Fruit fly (Drosophila melanogaster) whole organism, larva: Measurements from ENCODE around the gene CG6324.

Experiments used
- noc ChIP-seq: fragments of 200-800 bp; sonication (Bioruptor generic); optimal IDR thresholded peaks from 3 replicates; lab custom pipeline; 2019; ENCODE audit warnings: missing biosample characterization, mild to moderate bottlenecking, missing genetic modification characterization, moderate library complexity

Gene CG6324

dm6 chrX:15483010-15483802 lies 7.3 kb downstream of the CG6324 start:
- TF ChIP-seq noc (tag; lab: Kevin White, UChicago): no peak

- TF ChIP-seq noc (tag; lab: Kevin White, UChicago): no peak
Measured at dm6 chrX:15484451-15485032, 8.7 kb downstream of the CG6324 start.

- no peak for TF ChIP-seq noc (tag; lab: Kevin White, UChicago)
Measured at dm6 chrX:15486682-15487081, 10.8 kb downstream of the CG6324 start, which contains the start of gene Gmap. Gmap (plus strand) TSS chrX:15486922.

DNA sequence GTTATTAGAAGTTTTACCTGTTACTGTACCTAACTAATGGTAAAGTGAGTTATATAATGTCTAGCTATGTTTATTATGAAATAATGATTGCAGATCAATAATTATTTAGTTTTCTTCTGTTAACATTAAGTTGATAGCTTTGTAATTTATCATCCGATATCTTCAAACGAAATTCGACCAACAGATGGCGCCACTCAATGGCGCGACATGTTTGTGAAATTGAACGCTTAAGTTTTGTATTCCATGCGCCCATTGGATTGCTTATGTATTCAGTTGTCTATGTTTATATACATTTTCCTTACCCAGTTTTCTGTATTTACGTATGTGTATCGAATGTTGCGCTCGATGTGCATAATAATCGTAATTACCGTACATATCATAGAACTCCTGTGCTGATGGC lies 14.6 kb downstream of the CG6324 start:
- TF ChIP-seq noc (tag; lab: Kevin White, UChicago): no peak

DNA sequence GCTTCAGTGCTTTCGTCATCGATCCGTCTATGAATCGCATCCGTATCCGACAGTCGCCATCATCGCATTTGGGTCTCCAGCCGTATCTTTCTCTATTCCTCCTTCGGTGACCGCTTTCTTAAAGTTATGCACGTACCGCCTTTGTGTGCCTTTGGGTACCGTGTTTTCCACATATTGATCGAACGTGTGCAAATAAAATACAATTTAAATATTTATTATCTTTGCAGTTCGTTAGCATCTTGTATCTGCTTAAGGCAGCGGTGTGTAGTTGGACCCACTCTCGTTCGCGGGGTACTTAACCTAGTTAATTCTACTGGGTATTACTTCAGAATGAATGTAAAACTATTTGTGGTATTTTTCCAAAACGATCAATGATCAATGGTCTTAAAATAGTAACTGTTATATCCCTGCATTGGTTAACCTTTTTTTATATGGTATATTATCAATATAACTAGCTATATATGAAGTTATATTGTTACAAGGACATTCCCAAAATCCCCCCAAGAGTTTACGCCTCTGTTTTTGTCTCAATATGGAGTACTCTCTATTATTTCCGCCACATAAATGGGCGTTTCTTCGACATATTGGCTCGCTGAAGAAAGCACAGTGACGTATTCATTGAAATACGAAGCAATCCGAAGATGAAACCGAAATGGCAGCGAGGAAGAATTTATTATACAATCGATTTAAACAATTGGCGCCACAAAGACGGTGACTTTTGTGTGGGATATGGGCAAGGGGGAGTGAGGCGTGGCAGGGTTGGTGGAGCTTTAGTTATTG lies 19.9 kb downstream of the CG6324 start:
- no peak for TF ChIP-seq noc (tag; lab: Kevin White, UChicago)

dm6 chrX:15496651-15497409 lies 20.9 kb downstream of the CG6324 start:
- no peak for TF ChIP-seq noc (tag; lab: Kevin White, UChicago)

DNA sequence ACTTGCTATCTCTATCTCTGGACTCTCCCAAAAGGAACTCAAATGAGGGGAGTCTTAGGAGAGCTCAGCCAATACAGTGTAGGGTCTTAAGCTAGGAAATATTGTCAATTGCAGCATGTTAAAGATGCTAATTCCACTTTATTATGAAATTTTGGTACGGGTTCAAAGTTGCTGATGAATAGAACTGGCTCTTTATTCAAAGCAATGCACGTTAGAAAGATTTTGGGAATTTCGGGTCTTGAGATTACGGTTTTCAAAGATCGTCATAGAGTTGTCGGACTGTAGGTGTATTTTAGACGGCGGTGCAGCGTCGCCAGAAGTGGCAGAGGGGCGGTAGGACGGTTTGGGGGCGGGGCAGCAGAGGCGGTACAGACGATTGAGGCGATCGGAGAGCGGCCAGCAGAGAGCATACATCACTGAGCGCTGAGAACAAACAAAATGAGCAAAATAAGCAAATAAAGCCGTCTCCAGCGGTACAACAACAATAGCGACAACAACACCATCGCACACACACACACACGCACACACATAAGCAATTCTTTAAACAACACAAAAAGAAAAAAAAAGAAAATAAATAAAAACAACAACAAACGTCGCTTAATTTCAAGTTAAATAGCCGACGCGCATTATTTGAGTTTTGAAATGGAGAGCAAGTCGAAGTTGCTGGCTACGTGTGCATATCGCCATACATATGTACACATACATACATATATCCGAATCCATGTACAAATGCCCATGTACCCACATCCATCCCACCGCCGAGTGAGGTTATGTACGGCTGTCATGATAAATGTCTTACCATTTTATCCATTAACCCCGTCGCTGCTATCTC lies 21.8 kb downstream of the CG6324 start:
- TF ChIP-seq noc (tag; lab: Kevin White, UChicago): no peak

DNA sequence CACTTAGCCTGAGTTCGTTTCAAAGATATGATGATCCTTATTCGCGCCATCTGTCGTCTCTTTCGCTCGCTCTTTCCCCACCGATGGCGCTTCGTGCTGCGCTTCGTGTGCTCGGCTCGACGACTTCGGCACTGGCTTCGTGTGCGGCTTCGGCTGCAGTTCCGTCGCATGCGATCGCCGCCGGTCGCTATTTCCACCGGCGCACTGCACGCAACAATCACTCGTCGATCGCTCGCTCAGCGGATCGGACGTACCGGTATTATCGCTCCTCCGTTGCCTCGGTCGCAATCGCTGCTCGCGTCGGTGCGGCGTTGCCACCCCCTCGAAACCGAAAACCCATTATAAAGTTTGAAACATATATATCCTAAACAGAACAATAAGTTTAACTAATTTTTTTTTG lies 22.9 kb downstream of the CG6324 start:
- TF ChIP-seq noc (tag; lab: Kevin White, UChicago): no peak

dm6 chrX:15499996-15500904 lies 24.4 kb downstream of the CG6324 start:
- TF ChIP-seq noc (tag; lab: Kevin White, UChicago): peak; percentile 12

dm6 chrX:15501706-15502267 lies 25.9 kb downstream of the CG6324 start:
- peak; percentile 23 for TF ChIP-seq noc (tag; lab: Kevin White, UChicago)

DNA sequence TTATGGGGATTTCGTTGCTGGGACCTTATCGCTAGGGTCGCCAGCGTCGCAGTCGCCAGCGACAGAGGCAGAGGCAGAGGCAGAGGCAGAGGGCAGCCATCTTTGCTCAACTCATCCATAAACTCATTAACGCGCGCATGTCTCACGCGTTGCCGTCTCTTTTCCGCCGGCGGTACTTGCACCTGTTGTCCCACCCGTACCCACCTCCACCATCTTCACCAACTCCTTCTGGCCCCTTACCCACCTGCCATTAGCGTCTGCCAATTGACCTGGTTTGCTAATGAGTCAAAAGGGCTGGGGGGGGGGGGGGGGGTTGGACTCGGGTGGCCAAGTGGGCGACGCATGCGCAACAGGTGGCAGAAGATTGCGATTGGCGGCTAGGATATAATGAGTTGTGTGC lies 27.0 kb downstream of the CG6324 start:
- no peak for TF ChIP-seq noc (tag; lab: Kevin White, UChicago)

- peak; percentile 46 for TF ChIP-seq noc (tag; lab: Kevin White, UChicago)
Measured at dm6 chrX:15511399-15511798, 35.5 kb downstream of the CG6324 start.

DNA sequence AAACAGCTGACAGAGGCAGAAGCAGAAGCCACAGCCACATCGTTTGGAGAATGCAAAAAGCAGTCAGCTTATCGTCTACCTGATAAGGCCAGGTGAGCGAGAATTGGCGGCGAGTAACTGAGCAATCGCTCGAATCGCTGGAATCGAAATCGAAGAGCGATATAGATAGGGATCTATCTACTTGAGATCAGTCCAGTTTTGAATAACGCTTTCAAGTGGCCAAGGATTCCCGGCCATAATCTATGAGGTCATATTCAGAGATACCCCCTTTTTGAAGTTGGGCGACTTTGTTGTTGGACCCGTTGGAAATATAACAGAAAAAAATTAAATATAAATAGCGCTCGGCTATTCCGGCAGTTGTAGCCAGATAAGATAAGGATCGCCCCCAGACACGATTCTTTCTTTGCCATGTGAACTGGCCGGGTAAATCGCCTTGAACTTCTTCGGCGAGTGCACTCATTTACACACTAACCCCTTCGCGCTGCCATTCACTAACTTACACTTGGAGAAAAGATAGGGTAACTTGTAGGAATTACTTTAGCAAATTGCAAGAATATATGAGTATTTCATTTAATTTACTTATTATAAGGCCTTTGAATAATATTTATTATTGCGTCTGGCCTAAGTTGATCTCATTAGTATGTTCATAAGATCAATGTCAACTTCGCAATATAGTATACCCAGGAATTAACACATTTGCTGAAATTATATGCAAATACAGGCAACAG lies 46.7 kb downstream of the CG6324 start:
- TF ChIP-seq noc (tag; lab: Kevin White, UChicago): no peak
